Worm (Caenorhabditis elegans): ENCODE data around the gene C28A5.1.

- TF ChIP-seq ama-1 (optimal IDR thresholded peaks at IDR 0.05) = no peak
- peak; percentile 30 for TF ChIP-seq nhr-232 (tag; optimal IDR thresholded peaks at IDR 0.05)
- peak; percentile 80 for TF ChIP-seq ets-4 (tag; optimal IDR thresholded peaks at IDR 0.05)
- TF ChIP-seq dve-1 (tag; optimal IDR thresholded peaks at IDR 0.05) = peak; percentile 78
- no peak for TF ChIP-seq pha-4 (tag; optimal IDR thresholded peaks at IDR 0.05)
- peak; percentile 6 for TF ChIP-seq zip-5 (tag; optimal IDR thresholded peaks at IDR 0.05)
- no peak for TF ChIP-seq nhr-11 (tag; optimal IDR thresholded peaks at IDR 0.05)
- TF ChIP-seq ceh-30 (tag; optimal IDR thresholded peaks at IDR 0.05) = peak; percentile 95
- peak; percentile 73 for TF ChIP-seq C08G9.2 (tag; optimal IDR thresholded peaks at IDR 0.05)
- peak; percentile 58 for TF ChIP-seq gmeb-2 (tag; optimal IDR thresholded peaks at IDR 0.05)
- TF ChIP-seq nfya-1 (tag; optimal IDR thresholded peaks at IDR 0.05) = peak; percentile 99
- TF ChIP-seq T23F11.4 (GFP tag; optimal IDR thresholded peaks at IDR 0.05) = peak; percentile 52
- peak; percentile 48 for TF ChIP-seq ceh-48 (tag; optimal IDR thresholded peaks at IDR 0.05)
Observed at ce11 chrIII:4475428-4475968, 41.4 kb upstream of the C28A5.1 start, which contains the start of gene rps-1.
